Worm (Caenorhabditis elegans): ENCODE measurements around the gene C28A5.2.

The C28A5.2 gene

ce11 chrIII:4470793-4471192, 31.4 kb upstream of the C28A5.2 start (continued):
- TF ChIP-seq madf-2 (tag; optimal IDR thresholded peaks at IDR 0.05) (peak; percentile 72), ceh-48 (tag; optimal IDR thresholded peaks at IDR 0.05) (peak; percentile 79), nfya-1 (tag; optimal IDR thresholded peaks at IDR 0.05) (peak; percentile 41), unc-55 (GFP tag; optimal IDR thresholded peaks at IDR 0.05) (no peak), hlh-15 (tag; optimal IDR thresholded peaks at IDR 0.05) (peak; percentile 69), pag-3 (tag; optimal IDR thresholded peaks at IDR 0.05; ENCODE audit: borderline replicate concordance) (no peak), ceh-9 (tag; optimal IDR thresholded peaks at IDR 0.05) (peak; percentile 53), ref-2 (tag; optimal IDR thresholded peaks at IDR 0.05) (peak; percentile 83), ahr-1 (tag; optimal IDR thresholded peaks at IDR 0.05) (peak; percentile 62), pha-4 (tag; optimal IDR thresholded peaks at IDR 0.05) (no peak), fkh-10 (GFP tag; optimal IDR thresholded peaks at IDR 0.05) (no peak), ztf-16 (tag; optimal IDR thresholded peaks at IDR 0.05) (peak; percentile 90), hlh-30 (tag; optimal IDR thresholded peaks at IDR 0.05; ENCODE audit: insufficient read depth) (peak; percentile 49), sdc-2 (tag; optimal IDR thresholded peaks at IDR 0.05) (peak; percentile 78), fax-1 (tag; optimal IDR thresholded peaks at IDR 0.05) (peak; percentile 69), tbx-2 (tag; optimal IDR thresholded peaks at IDR 0.05) (peak; percentile 91), ceh-22 (tag; optimal IDR thresholded peaks at IDR 0.05) (peak; percentile 42), unc-3 (GFP tag; conservative IDR thresholded peaks at IDR 0.05) (peak; percentile 78), unc-3 (tag; optimal IDR thresholded peaks at IDR 0.05) (peak; percentile 86), unc-42 (tag; optimal IDR thresholded peaks at IDR 0.05) (peak; percentile 45), C38D4.7 (GFP tag; optimal IDR thresholded peaks at IDR 0.05) (peak; percentile 86), sox-4 (tag; optimal IDR thresholded peaks at IDR 0.05) (peak; percentile 85), Y22D7AL.16 (tag; optimal IDR thresholded peaks at IDR 0.05) (peak; percentile 80), ceh-18 (tag; optimal IDR thresholded peaks at IDR 0.05) (peak; percentile 58), gmeb-2 (tag; optimal IDR thresholded peaks at IDR 0.05) (peak; percentile 85), K02D7.2 (tag; optimal IDR thresholded peaks at IDR 0.05) (peak; percentile 66), sox-2 (GFP tag; IDR thresholded peaks at IDR 0.05) (peak; percentile 83), pqm-1 (tag; optimal IDR thresholded peaks at IDR 0.05) (peak; percentile 46), ceh-19 (GFP tag; optimal IDR thresholded peaks at IDR 0.05) (peak; percentile 89), tbx-7 (tag; optimal IDR thresholded peaks at IDR 0.05) (peak; percentile 60), ceh-30 (tag; optimal IDR thresholded peaks at IDR 0.05) (peak; percentile 30), fkh-6 (tag; optimal IDR thresholded peaks at IDR 0.05) (peak; percentile 80), pros-1 (tag; optimal IDR thresholded peaks at IDR 0.05) (no peak), T23F11.4 (GFP tag; optimal IDR thresholded peaks at IDR 0.05) (peak; percentile 84), nhr-232 (tag; optimal IDR thresholded peaks at IDR 0.05) (peak; percentile 85), lim-6 (tag; optimal IDR thresholded peaks at IDR 0.05) (peak; percentile 21), dve-1 (tag; optimal IDR thresholded peaks at IDR 0.05) (peak; percentile 95), odd-2 (tag; optimal IDR thresholded peaks at IDR 0.05) (peak; percentile 62), nhr-11 (tag; optimal IDR thresholded peaks at IDR 0.05) (no peak)

- TF ChIP-seq mec-3 (tag; optimal IDR thresholded peaks at IDR 0.05; ENCODE audit: borderline replicate concordance) (no peak), rnt-1 (tag; optimal IDR thresholded peaks at IDR 0.05) (no peak), pax-1 (tag; optimal IDR thresholded peaks at IDR 0.05) (no peak), T23F11.4 (GFP tag; optimal IDR thresholded peaks at IDR 0.05) (no peak), nfya-1 (tag; optimal IDR thresholded peaks at IDR 0.05) (no peak), ceh-24 (tag; optimal IDR thresholded peaks at IDR 0.05) (no peak), elt-4 (tag; optimal IDR thresholded peaks at IDR 0.05) (no peak), ama-1 (optimal IDR thresholded peaks at IDR 0.05) (no peak), hlh-13 (GFP tag; optimal IDR thresholded peaks at IDR 0.05) (no peak), npax-4 (tag; optimal IDR thresholded peaks at IDR 0.05) (no peak), tbx-7 (tag; optimal IDR thresholded peaks at IDR 0.05) (no peak), nhr-232 (tag; optimal IDR thresholded peaks at IDR 0.05) (no peak), dmd-4 (tag; optimal IDR thresholded peaks at IDR 0.05; ENCODE audit: borderline replicate concordance) (no peak), unc-55 (GFP tag; optimal IDR thresholded peaks at IDR 0.05) (no peak), ets-4 (tag; optimal IDR thresholded peaks at IDR 0.05) (no peak), ceh-48 (tag; optimal IDR thresholded peaks at IDR 0.05) (no peak), pag-3 (tag; optimal IDR thresholded peaks at IDR 0.05; ENCODE audit: borderline replicate concordance) (no peak), fkh-10 (GFP tag; optimal IDR thresholded peaks at IDR 0.05) (no peak)
These were observed 29.5 kb upstream of the C28A5.2 start, which contains the start of gene mstr-2 for ce11 chrIII:4468812-4469211. Gene mstr-2 (plus strand): TSS chrIII:4469112.

Data from whole organism, late embryonic.